Fruit fly (Drosophila melanogaster): Measurements from ENCODE around the gene CG31913.

Gene CG31913

dm6 chr2L:5765139-5765538, 18.7 kb upstream of the CG31913 start (continued):
- TF ChIP-seq ase (GFP tag; IDR thresholded peaks at IDR 0.05) = no peak

dm6 chr2L:5766042-5766441, 17.8 kb upstream of the CG31913 start, which contains the start of gene obst-E:
TSS of gene obst-E (minus strand) at chr2L:5766142.
- TF ChIP-seq chinmo (GFP tag; IDR thresholded peaks at IDR 0.05; ENCODE audit: partially characterized antibody) (0 out of 4 replicates have a peak, but pooled peaks have one; percentile 20), Sry-δ (GFP tag; optimal IDR thresholded peaks at IDR 0.05) (no peak), so (GFP tag; IDR thresholded peaks at IDR 0.05) (no peak), CG13894 (tag; optimal IDR thresholded peaks at IDR 0.05) (peak; percentile 12), CG8924 (tag; optimal IDR thresholded peaks at IDR 0.05) (no peak), eyg (GFP tag; optimal IDR thresholded peaks at IDR 0.05) (no peak), CG12769 (tag; optimal IDR thresholded peaks at IDR 0.05) (peak; percentile 75), CG2120 (GFP tag; optimal IDR thresholded peaks at IDR 0.05) (no peak), Bgb (GFP tag; IDR thresholded peaks at IDR 0.05; ENCODE audit: partially characterized antibody) (0 out of 2 replicates have a peak, but pooled peaks have one; percentile 16), HLH3B (GFP tag; IDR thresholded peaks at IDR 0.05) (0 out of 2 replicates have a peak, but pooled peaks have one; percentile 14), dimm (GFP tag; IDR thresholded peaks at IDR 0.05) (no peak), Med (GFP tag) (peak; percentile 19)

- TF ChIP-seq CG11093 (GFP tag; IDR thresholded peaks at IDR 0.05) (no peak), CG12744 (GFP tag; optimal IDR thresholded peaks at IDR 0.05) (no peak), pb (GFP tag; optimal IDR thresholded peaks at IDR 0.05) (no peak), abd-A (tag; optimal IDR thresholded peaks at IDR 0.05) (peak; percentile 79), CG1832 (GFP tag; optimal IDR thresholded peaks at IDR 0.05) (no peak), cas (GFP tag; IDR thresholded peaks at IDR 0.05) (no peak), CG17802 (tag; optimal IDR thresholded peaks at IDR 0.05) (no peak), Drgx (GFP tag; IDR thresholded peaks at IDR 0.05) (no peak), CG13894 (tag; optimal IDR thresholded peaks at IDR 0.05) (peak; percentile 83), chinmo (GFP tag; IDR thresholded peaks at IDR 0.05; ENCODE audit: partially characterized antibody) (peak; percentile 82; the same call in 2 of the 4 replicates), CG17385 (GFP tag; optimal IDR thresholded peaks at IDR 0.05) (no peak), CG12942 (GFP tag; optimal IDR thresholded peaks at IDR 0.05) (no peak), Blimp-1 (GFP tag; optimal IDR thresholded peaks at IDR 0.05) (peak; percentile 64), trem (tag; optimal IDR thresholded peaks at IDR 0.05) (no peak), CG32532 (GFP tag; IDR thresholded peaks at IDR 0.05) (no peak), onecut (GFP tag; IDR thresholded peaks at IDR 0.05) (no peak), C15 (GFP tag; IDR thresholded peaks at IDR 0.05) (no peak), Fer2 (tag; optimal IDR thresholded peaks at IDR 0.05) (no peak), CG2129 (GFP tag; IDR thresholded peaks at IDR 0.05; ENCODE audit: partially characterized antibody) (no peak), CG8089 (GFP tag; optimal IDR thresholded peaks at IDR 0.05) (no peak), CG11560 (tag; IDR thresholded peaks at IDR 0.05) (no peak), CG17186 (GFP tag; optimal IDR thresholded peaks at IDR 0.05) (no peak), Dip2 (GFP tag; IDR thresholded peaks at IDR 0.05) (no peak), vvl (GFP tag; IDR thresholded peaks at IDR 0.05) (peak; percentile 48; the same call in 1 of the 2 replicates), hkb (optimal IDR thresholded peaks at IDR 0.05) (no peak), hkb (GFP tag; IDR thresholded peaks at IDR 0.05) (no peak), CG15269 (tag; optimal IDR thresholded peaks at IDR 0.05) (no peak), BtbVII (GFP tag; optimal IDR thresholded peaks at IDR 0.05) (no peak), Neu2 (GFP tag; optimal IDR thresholded peaks at IDR 0.05; ENCODE audit: borderline replicate concordance) (no peak)
These were observed 17.3 kb upstream of the CG31913 start for dm6 chr2L:5766498-5767008.

Measured in whole organism, embryonic.